Worm (Caenorhabditis elegans): ENCODE results near the gene T01D1.4.

T01D1.4 gene

ce11 chrII:133548-134275 is 45.2 kb downstream of the T01D1.4 start, which contains the start of gene cwn-1:
Gene cwn-1 (minus strand): TSS chrII:133598.
- no peak for TF ChIP-seq dao-5 (tag; optimal IDR thresholded peaks at IDR 0.05)

ce11 chrII:129770-130169 is 49.1 kb downstream of the T01D1.4 start:
- TF ChIP-seq dao-5 (tag; optimal IDR thresholded peaks at IDR 0.05) (no peak), him-1 (tag; optimal IDR thresholded peaks at IDR 0.05) (no peak), W03F9.2 (tag; optimal IDR thresholded peaks at IDR 0.05) (no peak)

- TF ChIP-seq W03F9.2 (tag; optimal IDR thresholded peaks at IDR 0.05): no peak
- TF ChIP-seq dao-5 (tag; optimal IDR thresholded peaks at IDR 0.05): no peak
- no peak for TF ChIP-seq him-1 (tag; optimal IDR thresholded peaks at IDR 0.05)
Observed at ce11 chrII:128929-129328, 50.0 kb downstream of the T01D1.4 start, which contains the start of gene srd-3. Gene srd-3 (minus strand): TSS chrII:129029.
